Worm (Caenorhabditis elegans) whole organism, L4/young adult: ENCODE measurements around the gene str-116.

Experiments
- W03F9.2 ChIP-seq: fragments of 150-350 bp; optimal IDR thresholded peaks from 2 replicates; lab custom pipeline; 2014; ENCODE audit warnings: missing biosample characterization, missing genetic modification characterization
- him-1 ChIP-seq: sonication (generic microtip); optimal IDR thresholded peaks from 2 replicates; lab custom pipeline; 2016; ENCODE audit warnings: missing genotype, missing genetic modification reagents, missing genetic modification characterization, missing compliant biosample characterization

DNA sequence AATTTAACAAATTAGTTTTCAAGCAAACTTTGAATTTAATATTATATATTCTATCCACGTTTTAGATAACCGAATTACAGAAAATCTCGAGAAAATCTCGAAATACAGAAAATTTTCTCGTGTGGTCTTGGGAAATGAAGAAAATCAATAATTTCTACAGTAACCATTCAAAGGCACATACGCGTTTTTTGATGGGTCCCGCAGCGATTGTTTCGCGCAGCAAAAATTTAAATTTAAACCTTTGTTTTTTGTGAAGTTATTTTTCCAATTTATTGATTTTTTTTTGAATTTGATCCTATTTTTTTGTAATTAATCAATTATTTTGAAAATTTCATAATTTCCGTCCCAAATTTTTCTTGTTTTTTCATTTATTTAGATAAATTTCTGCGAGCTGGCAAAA lies 12.8 kb downstream of the str-116 start:
- TF ChIP-seq W03F9.2 (tag; lab: Kevin White, UChicago) (no peak), him-1 (no peak)
